Worm (Caenorhabditis elegans): ENCODE data around the gene try-5.

try-5 gene

DNA sequence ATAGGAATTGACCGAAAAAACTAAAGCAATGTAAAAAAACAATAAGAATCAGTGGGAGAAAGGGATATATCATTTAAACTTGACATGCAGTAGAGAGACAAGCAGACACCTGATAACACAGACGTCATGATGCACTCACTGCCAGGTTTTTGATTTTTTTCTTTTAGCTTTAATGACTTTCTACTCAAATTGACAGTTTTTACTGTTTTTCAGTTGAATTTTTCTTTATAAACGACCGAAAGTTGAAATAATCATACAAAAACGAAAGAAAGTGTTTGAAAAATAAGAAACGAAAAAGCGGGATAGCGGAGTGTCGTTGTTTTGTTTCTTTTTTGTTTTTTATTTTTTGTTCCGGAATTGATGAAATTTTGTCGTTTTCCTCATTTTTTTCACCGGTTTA lies 12.6 kb upstream of the try-5 start, which contains the start of gene ucp-4:
Gene ucp-4, plus strand, starts transcription at position 83 of the 400 bp plus-strand sequence.
- TF ChIP-seq egl-27 (tag; optimal IDR thresholded peaks at IDR 0.05), result no peak
- TF ChIP-seq C34F6.9 (tag; optimal IDR thresholded peaks at IDR 0.05), result peak; percentile 37

DNA sequence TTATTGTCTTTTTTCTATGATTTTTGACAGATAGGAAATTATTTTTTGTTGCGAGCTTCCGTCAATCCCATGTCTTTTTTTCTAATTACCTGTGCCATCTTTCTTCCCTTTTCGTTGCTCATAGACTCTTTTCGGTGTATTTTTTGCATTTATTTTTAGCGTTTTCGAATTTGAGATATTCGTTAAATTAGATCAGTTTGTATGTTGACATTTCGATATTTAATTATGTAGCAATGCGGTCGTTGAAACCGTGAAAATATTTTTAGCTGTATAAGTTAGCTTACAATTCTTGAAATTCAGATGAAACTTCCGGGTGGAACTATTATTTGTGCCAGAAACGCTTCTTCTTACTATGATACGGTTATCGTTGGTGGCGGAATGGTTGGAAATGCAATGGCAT lies 10.4 kb upstream of the try-5 start, which contains the start of gene coq-6:
Gene coq-6, plus strand, starts transcription at position 301 of the 400 bp plus-strand sequence.
- no peak for TF ChIP-seq ceh-82 (tag; optimal IDR thresholded peaks at IDR 0.05)
- TF ChIP-seq F13H6.1 (tag; optimal IDR thresholded peaks at IDR 0.05), result no peak
- no peak for TF ChIP-seq nhr-10 (tag; optimal IDR thresholded peaks at IDR 0.05)
- no peak for TF ChIP-seq ztf-1 (GFP tag; conservative IDR thresholded peaks at IDR 0.05)
- TF ChIP-seq lin-11 (tag; optimal IDR thresholded peaks at IDR 0.05), result no peak
- no peak for TF ChIP-seq lin-39 (tag; optimal IDR thresholded peaks at IDR 0.05)
- TF ChIP-seq peb-1 (tag; optimal IDR thresholded peaks at IDR 0.05), result no peak
- no peak for TF ChIP-seq unc-62 (GFP tag; optimal IDR thresholded peaks at IDR 0.05)
- TF ChIP-seq ceh-16 (tag; optimal IDR thresholded peaks at IDR 0.05), result no peak
- no peak for TF ChIP-seq ztf-4 (tag; optimal IDR thresholded peaks at IDR 0.05)

DNA sequence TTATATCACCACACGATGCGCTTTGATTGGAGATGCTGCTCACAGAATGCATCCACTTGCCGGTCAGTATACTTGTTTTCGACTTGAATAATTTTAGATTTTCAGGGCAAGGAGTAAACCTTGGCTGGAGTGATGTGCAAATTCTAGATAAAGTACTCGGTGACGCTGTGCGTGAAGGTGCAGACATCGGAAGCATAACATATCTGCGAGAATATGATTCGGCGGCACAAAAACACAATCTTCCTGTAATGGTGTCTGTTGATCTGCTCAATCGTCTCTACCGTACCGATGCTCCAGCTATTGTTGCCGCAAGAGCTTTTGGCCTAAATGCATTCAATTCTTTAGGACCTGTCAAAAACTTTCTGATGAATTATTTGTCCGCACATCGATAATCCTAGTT lies 8.4 kb upstream of the try-5 start:
- TF ChIP-seq alr-1 (tag; optimal IDR thresholded peaks at IDR 0.05) (no peak), Y55F3AM.14 (GFP tag; optimal IDR thresholded peaks at IDR 0.05) (peak; percentile 53), sem-4 (tag; optimal IDR thresholded peaks at IDR 0.05) (no peak), snpc-4 (tag; optimal IDR thresholded peaks at IDR 0.05) (no peak), mab-5 (tag; optimal IDR thresholded peaks at IDR 0.05) (no peak), nhr-129 (tag; optimal IDR thresholded peaks at IDR 0.05) (peak; percentile 55), nhr-11 (tag; optimal IDR thresholded peaks at IDR 0.05) (no peak), nhr-25 (tag; optimal IDR thresholded peaks at IDR 0.05) (peak; percentile 21), ama-1 (optimal IDR thresholded peaks at IDR 0.05) (peak; percentile 59), gmeb-1 (tag; optimal IDR thresholded peaks at IDR 0.05) (no peak), nhr-23 (tag; optimal IDR thresholded peaks at IDR 0.05) (no peak), sma-3 (GFP tag; optimal IDR thresholded peaks at IDR 0.05) (peak; percentile 51), unc-55 (GFP tag; optimal IDR thresholded peaks at IDR 0.05) (no peak), sma-9 (GFP tag; optimal IDR thresholded peaks at IDR 0.05) (peak; percentile 44), sma-9 (tag; optimal IDR thresholded peaks at IDR 0.05) (no peak), nhr-6 (tag; optimal IDR thresholded peaks at IDR 0.05) (peak; percentile 2), ceh-16 (tag; optimal IDR thresholded peaks at IDR 0.05) (no peak)

DNA sequence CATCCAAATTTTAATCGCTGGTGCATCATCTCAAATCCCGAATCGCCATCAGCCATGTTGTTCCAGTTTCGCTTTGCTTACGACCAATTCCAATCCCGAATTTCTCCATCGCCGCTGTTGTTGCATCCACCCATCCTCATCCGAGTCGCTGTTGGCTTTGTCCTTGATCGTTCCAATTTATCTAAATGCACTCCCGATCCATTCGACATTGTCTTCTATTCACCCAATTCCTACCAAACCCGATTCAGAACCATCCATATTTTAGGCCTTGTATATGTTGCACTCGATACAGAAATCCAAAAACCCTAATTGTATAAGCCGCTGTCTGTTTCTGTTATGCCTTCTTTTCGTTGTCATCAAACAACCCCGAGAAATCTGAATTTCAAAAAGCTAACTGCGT lies 6.5 kb upstream of the try-5 start:
- peak; percentile 31 for TF ChIP-seq sma-9 (GFP tag; optimal IDR thresholded peaks at IDR 0.05)
- no peak for TF ChIP-seq sma-9 (tag; optimal IDR thresholded peaks at IDR 0.05)
- peak; percentile 78 for TF ChIP-seq ama-1 (optimal IDR thresholded peaks at IDR 0.05)
- no peak for TF ChIP-seq mdl-1 (tag; optimal IDR thresholded peaks at IDR 0.05)
- no peak for TF ChIP-seq unc-39 (tag; optimal IDR thresholded peaks at IDR 0.05)
- TF ChIP-seq blmp-1 (tag; optimal IDR thresholded peaks at IDR 0.05; ENCODE audit: insufficient read depth), result no peak
- peak in 1 of 2 experiments; percentile 16 for TF ChIP-seq lsy-2 (tag; optimal IDR thresholded peaks at IDR 0.05)
- peak; percentile 2 for TF ChIP-seq lin-13 (GFP tag; optimal IDR thresholded peaks at IDR 0.05)
- no peak for TF ChIP-seq lin-39 (tag; optimal IDR thresholded peaks at IDR 0.05)
- TF ChIP-seq elt-1 (tag; optimal IDR thresholded peaks at IDR 0.05), result no peak
- TF ChIP-seq mbf-1 (tag; optimal IDR thresholded peaks at IDR 0.05), result no peak
- no peak for TF ChIP-seq ztf-4 (tag; optimal IDR thresholded peaks at IDR 0.05)
- peak; percentile 6 for TF ChIP-seq sma-3 (GFP tag; optimal IDR thresholded peaks at IDR 0.05)
- peak; percentile 42 for TF ChIP-seq nhr-129 (tag; optimal IDR thresholded peaks at IDR 0.05)

DNA sequence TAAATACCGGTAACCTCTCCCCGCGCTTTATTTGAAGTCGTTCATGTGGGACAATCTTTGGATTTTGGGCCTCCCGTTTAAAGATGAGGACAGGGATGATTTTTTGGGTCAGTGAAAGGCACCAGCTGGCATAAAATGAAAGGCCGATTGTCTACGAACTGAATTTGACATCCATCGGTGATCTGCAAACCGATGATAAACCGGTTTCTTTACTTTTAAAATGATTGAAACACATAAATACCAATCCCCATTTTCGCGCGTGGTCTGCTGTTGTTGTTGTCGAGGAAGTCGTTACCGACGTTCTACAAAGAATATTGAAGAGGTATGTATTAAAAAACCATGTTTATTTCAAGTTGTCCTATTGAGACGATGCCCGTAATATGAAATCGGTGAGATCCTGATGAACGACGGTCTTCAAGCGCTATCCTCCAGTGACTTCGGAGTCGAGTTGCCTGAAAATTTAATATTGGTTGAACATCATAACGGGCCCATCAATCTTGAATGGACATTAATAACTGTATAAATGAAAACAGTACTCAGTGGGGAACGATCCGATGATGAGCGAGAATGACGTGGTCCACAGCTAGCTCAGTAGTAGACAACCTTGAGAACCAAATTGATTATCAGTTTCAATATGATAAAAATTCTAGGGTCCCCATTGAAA lies 3.7 kb upstream of the try-5 start:
- TF ChIP-seq ztf-4 (tag; optimal IDR thresholded peaks at IDR 0.05), result peak; percentile 27
- TF ChIP-seq C34F6.9 (tag; optimal IDR thresholded peaks at IDR 0.05), result no peak
- peak; percentile 29 for TF ChIP-seq gmeb-1 (tag; optimal IDR thresholded peaks at IDR 0.05)
- TF ChIP-seq unc-55 (GFP tag; optimal IDR thresholded peaks at IDR 0.05), result peak; percentile 1
- no peak for TF ChIP-seq lin-13 (GFP tag; optimal IDR thresholded peaks at IDR 0.05)
- TF ChIP-seq lin-39 (tag; optimal IDR thresholded peaks at IDR 0.05), result no peak
- TF ChIP-seq alr-1 (tag; optimal IDR thresholded peaks at IDR 0.05), result no peak
- peak in 1 of 2 experiments; percentile 17 for TF ChIP-seq lsy-2 (tag; optimal IDR thresholded peaks at IDR 0.05)
- peak; percentile 75 for TF ChIP-seq ama-1 (optimal IDR thresholded peaks at IDR 0.05)
